Comparison of ENCODE assay signal across 1 fruit fly cellular context in the genomic region with DNA sequence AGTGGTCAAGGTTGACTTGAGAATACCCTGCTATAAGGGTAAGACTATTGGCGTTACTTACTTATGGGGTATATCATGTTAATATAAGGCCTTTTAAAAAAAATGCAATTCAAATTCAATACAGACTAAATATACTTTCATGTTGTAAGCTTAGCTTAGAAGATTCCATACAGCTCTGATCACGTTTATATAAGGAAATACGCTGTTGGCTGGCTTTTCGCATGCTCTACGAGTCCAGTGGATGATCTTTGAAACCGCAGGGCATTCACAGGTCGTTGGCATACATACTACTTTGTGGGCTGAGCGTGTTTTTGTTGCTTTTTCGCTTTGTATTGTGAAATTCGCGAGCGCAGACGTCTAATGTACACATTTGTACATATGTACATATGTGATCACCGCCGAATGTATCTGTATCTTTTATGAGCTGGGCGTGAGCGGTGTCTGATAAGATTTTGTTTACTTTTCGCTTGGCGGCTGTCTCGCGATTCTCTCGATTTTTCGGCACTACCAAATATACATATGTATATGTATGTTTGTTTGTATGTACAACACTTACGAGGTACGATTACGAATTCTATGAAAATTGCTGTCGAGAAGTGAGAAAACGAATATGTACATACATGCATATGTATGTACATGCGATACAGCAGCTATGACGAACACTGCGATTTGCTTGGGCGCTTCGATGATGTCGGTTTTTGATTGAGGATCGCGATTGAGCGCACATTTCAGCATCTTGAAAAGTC.
TF ChIP-seq lines count a peak whose summit lies in the region.

No protein-coding gene starts in this region.

TF ChIP-seq in whole organism, embryonic, 481 proteins besides CTCF, POLR2A, EP300 and RAD21 (continued from another document):
- TF ChIP-seq GATAe (GFP tag; conservative IDR thresholded peaks at IDR 0.05; lab: Robert Waterston, UW) (no peak), Dek (tag; optimal IDR thresholded peaks at IDR 0.05; lab: Kevin White, UChicago) (peak; percentile 39), Deaf1 (tag; optimal IDR thresholded peaks at IDR 0.05; lab: Kevin White, UChicago) (no peak), CG4328 (GFP tag; optimal IDR thresholded peaks at IDR 0.05; lab: Kevin White, UChicago) (peak; percentile 72), CG18476 (GFP tag; optimal IDR thresholded peaks at IDR 0.05; lab: Kevin White, UChicago) (no peak), lola (GFP tag; optimal IDR thresholded peaks at IDR 0.05; lab: Kevin White, UChicago) (no peak), Hr39 (optimal IDR thresholded peaks at IDR 0.05; lab: Kevin White, UChicago) (no peak), CG16863 (GFP tag; optimal IDR thresholded peaks at IDR 0.05; lab: Kevin White, UChicago) (peak; percentile 7), Side (GFP tag; optimal IDR thresholded peaks at IDR 0.05; lab: Kevin White, UChicago) (peak; percentile 45), CG14710 (tag; optimal IDR thresholded peaks at IDR 0.05; lab: Kevin White, UChicago) (no peak), odd (GFP tag; optimal IDR thresholded peaks at IDR 0.05; lab: Kevin White, UChicago) (peak; percentile 51), br (optimal IDR thresholded peaks at IDR 0.05; lab: Kevin White, UChicago) (no peak)
